Fruit fly (Drosophila melanogaster): Measurements from ENCODE around the gene Lnk.

DNA sequence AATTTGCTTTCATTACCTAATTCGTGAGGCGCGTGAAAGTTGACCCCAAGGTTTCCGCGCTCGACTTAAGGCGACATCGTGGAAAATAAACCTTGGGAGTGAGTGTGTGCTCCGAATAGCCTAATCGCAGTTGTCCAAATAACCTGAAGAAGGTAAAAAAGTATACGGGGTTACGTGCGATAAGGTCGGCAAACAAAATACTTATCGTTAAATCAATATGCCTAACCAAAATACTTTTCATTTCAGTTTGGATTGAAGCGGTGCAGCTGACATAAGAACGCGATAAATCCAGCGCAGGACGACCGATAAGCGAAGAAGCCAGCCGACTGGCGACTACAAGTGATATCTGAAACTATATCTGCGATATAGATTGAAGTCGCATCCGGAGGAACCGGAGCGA lies 3.2 kb upstream of the Lnk start:
- TF ChIP-seq ovo (GFP tag; optimal IDR thresholded peaks at IDR 0.05) (no peak), cnc (optimal IDR thresholded peaks at IDR 0.05) (no peak), CG12768 (GFP tag; optimal IDR thresholded peaks at IDR 0.05) (peak; percentile 7), toe (GFP tag; optimal IDR thresholded peaks at IDR 0.05) (no peak), cic (GFP tag; optimal IDR thresholded peaks at IDR 0.05) (no peak), Clk (GFP tag; optimal IDR thresholded peaks at IDR 0.05) (no peak), CG7045 (GFP tag; optimal IDR thresholded peaks at IDR 0.05) (no peak), CG1620 (GFP tag; optimal IDR thresholded peaks at IDR 0.05) (no peak), CG11617 (GFP tag; optimal IDR thresholded peaks at IDR 0.05) (no peak), CG33017 (tag; optimal IDR thresholded peaks at IDR 0.05) (no peak)
